Fruit fly (Drosophila melanogaster): ENCODE results near the gene Elys.

The Elys gene

DNA sequence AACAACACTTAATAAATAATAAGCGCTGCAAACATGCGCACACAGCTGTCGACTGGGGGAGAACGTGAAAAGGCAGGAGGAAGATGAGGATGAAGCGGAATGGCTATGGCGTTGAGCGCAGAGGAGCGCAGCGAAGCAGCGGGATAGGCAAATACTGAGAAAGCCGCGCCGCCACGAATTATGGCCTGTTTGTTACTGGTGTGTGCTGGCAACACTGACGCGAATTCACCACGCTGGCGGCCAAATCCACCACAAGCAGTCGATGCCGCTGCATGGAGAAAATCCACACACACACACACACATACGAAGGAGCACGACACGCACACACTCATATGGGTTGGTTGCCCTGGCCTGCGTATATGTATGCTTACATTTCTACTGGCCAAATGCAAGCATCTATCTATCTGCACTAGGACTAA lies 15.1 kb upstream of the Elys start:
- TF ChIP-seq CG3032 (tag; optimal IDR thresholded peaks at IDR 0.05), result peak; percentile 6
- TF ChIP-seq CG1621 (tag; optimal IDR thresholded peaks at IDR 0.05), result peak; percentile 30
- no peak for TF ChIP-seq Met (GFP tag; optimal IDR thresholded peaks at IDR 0.05)
- no peak for TF ChIP-seq dac (GFP tag; optimal IDR thresholded peaks at IDR 0.05)
- peak; percentile 16 to 58 for TF ChIP-seq ss (GFP tag; optimal IDR thresholded peaks at IDR 0.05)
- TF ChIP-seq CG3919 (GFP tag; optimal IDR thresholded peaks at IDR 0.05), result peak; percentile 13
- peak; percentile 48; the same call in 2 of the 3 replicates for TF ChIP-seq CG6163 (GFP tag; IDR thresholded peaks at IDR 0.05)
- peak; percentile 30 for TF ChIP-seq fkh (GFP tag; optimal IDR thresholded peaks at IDR 0.05)
- peak; percentile 22 for TF ChIP-seq CG6854 (GFP tag; optimal IDR thresholded peaks at IDR 0.05)
- TF ChIP-seq Gug (GFP tag; IDR thresholded peaks at IDR 0.05), result no peak
- 0 out of 2 replicates have a peak, but pooled peaks have one; percentile 12 for TF ChIP-seq CG15336 (GFP tag; IDR thresholded peaks at IDR 0.05)
- peak; percentile 16 for TF ChIP-seq lz (GFP tag; optimal IDR thresholded peaks at IDR 0.05)
- TF ChIP-seq topi (GFP tag; optimal IDR thresholded peaks at IDR 0.05), result peak; percentile 3
- no peak for TF ChIP-seq CG6276 (GFP tag; optimal IDR thresholded peaks at IDR 0.05)
- TF ChIP-seq vri (GFP tag; optimal IDR thresholded peaks at IDR 0.05), result peak; percentile 35
- TF ChIP-seq eg (GFP tag; IDR thresholded peaks at IDR 0.05), result peak; percentile 45; the same call in 1 of the 3 replicates
- TF ChIP-seq Eip78C (GFP tag), result peak; percentile 57
- TF ChIP-seq Sox14 (GFP tag; optimal IDR thresholded peaks at IDR 0.05), result peak; percentile 12
- TF ChIP-seq esn (GFP tag; optimal IDR thresholded peaks at IDR 0.05), result peak; percentile 31
- no peak for TF ChIP-seq CG16779 (tag; optimal IDR thresholded peaks at IDR 0.05)
- peak; percentile 43 for TF ChIP-seq net (GFP tag; optimal IDR thresholded peaks at IDR 0.05)
- TF ChIP-seq cyc (GFP tag; optimal IDR thresholded peaks at IDR 0.05), result peak; percentile 8
- TF ChIP-seq svp (GFP tag), result no peak

DNA sequence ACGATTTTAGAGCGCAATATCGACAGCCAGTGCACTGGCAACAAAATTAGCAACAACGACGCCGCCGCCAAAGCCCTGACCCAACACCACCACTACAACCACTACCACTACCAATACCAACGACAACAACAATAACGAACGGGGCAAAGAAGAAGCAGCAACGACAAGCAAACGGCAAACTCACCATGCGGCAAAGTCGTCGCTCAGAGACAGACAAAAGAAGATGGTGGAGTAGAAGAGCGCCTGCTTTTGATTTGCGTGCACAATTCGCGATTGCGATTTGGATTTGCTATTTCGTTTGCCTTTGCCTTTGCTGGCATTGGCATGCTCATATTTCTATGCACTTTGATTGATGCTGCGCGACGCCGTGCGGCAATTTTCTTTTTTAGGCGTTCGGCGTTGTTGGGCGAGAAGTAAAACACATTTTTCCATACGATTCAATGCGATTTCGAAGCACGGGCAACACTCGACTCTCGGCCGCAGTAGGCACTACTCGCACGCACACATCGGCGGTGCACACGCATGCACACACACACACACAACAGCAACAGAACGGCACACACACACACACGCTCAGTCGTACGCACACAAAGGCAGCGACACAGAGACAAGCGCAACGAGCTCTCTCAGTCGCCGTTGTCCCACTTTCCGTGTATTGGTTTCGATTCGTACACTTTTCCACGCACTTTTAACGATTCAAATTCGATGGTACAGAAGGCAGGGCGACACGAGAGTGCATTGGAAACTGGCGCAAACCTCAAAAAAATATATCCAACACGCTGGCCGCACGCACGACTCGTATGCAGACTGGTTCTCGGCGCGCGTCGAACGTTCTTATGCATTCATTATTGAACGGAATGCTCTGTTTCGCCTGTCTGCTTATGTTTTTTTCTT lies 14.4 kb upstream of the Elys start:
- TF ChIP-seq CG6276 (GFP tag; optimal IDR thresholded peaks at IDR 0.05), result no peak
- TF ChIP-seq net (GFP tag; optimal IDR thresholded peaks at IDR 0.05), result peak; percentile 14
- TF ChIP-seq CG3032 (tag; optimal IDR thresholded peaks at IDR 0.05), result no peak
- TF ChIP-seq fd85E (GFP tag; optimal IDR thresholded peaks at IDR 0.05), result no peak
- TF ChIP-seq CG11294 (GFP tag; IDR thresholded peaks at IDR 0.05), result no peak
- peak; percentile 15 for TF ChIP-seq CG6808 (GFP tag; optimal IDR thresholded peaks at IDR 0.05)
- TF ChIP-seq Eip78C (GFP tag), result peak; percentile 59
- TF ChIP-seq Eip75B (GFP tag; optimal IDR thresholded peaks at IDR 0.05), result peak; percentile 19
- TF ChIP-seq CG8319 (GFP tag; optimal IDR thresholded peaks at IDR 0.05), result no peak
- TF ChIP-seq dsx (GFP tag; optimal IDR thresholded peaks at IDR 0.05; ENCODE audit: poor library complexity, severe bottlenecking), result no peak
- TF ChIP-seq CG8119 (GFP tag; IDR thresholded peaks at IDR 0.05), result 0 out of 3 replicates have a peak, but pooled peaks have one; percentile 18
- TF ChIP-seq Eip93F (GFP tag; optimal IDR thresholded peaks at IDR 0.05), result no peak
- no peak for TF ChIP-seq Gug (GFP tag; IDR thresholded peaks at IDR 0.05)
- TF ChIP-seq CG6163 (GFP tag; IDR thresholded peaks at IDR 0.05), result peak; percentile 16; the same call in 1 of the 3 replicates
- peak; percentile 30 for TF ChIP-seq CG16779 (tag; optimal IDR thresholded peaks at IDR 0.05)
- no peak for TF ChIP-seq Lpt (GFP tag; optimal IDR thresholded peaks at IDR 0.05)
- no peak for TF ChIP-seq CG4318 (GFP tag; optimal IDR thresholded peaks at IDR 0.05)
- TF ChIP-seq Blimp-1 (GFP tag; optimal IDR thresholded peaks at IDR 0.05), result no peak
- 0 out of 3 replicates have a peak, but pooled peaks have one; percentile 6 for TF ChIP-seq eg (GFP tag; IDR thresholded peaks at IDR 0.05)
- TF ChIP-seq svp (GFP tag), result no peak
- TF ChIP-seq Ets96B (tag; optimal IDR thresholded peaks at IDR 0.05), result no peak
- TF ChIP-seq CG15336 (GFP tag; IDR thresholded peaks at IDR 0.05), result no peak
- TF ChIP-seq CG31627 (GFP tag; optimal IDR thresholded peaks at IDR 0.05), result no peak
- TF ChIP-seq ss (GFP tag; optimal IDR thresholded peaks at IDR 0.05), result peak in 1 of 2 experiments; percentile 1
